Worm (Caenorhabditis elegans) whole organism, L2 larva: ENCODE measurements around the gene eral-1.

ENCODE experiments used
- blmp-1 ChIP-seq: sonication (generic microtip); optimal IDR thresholded peaks from 2 replicates; lab custom pipeline; 2017; ENCODE audit warnings: missing genetic modification characterization, mild to moderate bottlenecking, missing compliant biosample characterization, antibody characterized with exemption, moderate library complexity; ENCODE audit not compliant: insufficient read depth
- crh-2 ChIP-seq: sonication (generic microtip); optimal IDR thresholded peaks from 2 replicates; lab custom pipeline; 2017; ENCODE audit warnings: missing biosample characterization, missing genetic modification characterization
- egl-27 ChIP-seq: sonication (generic microtip); optimal IDR thresholded peaks from 3 replicates; lab custom pipeline; 2017; ENCODE audit warnings: missing biosample characterization, missing genetic modification reagents, missing genetic modification characterization
- unc-55 ChIP-seq: fragments of 150-350 bp; sonication (generic microtip); optimal IDR thresholded peaks from 3 replicates; lab custom pipeline; 2014; ENCODE audit warnings: missing biosample characterization, missing genetic modification reagents, missing genetic modification characterization
- unc-62 ChIP-seq: fragments of 150-350 bp; optimal IDR thresholded peaks from 2 replicates; lab custom pipeline; 2014; ENCODE audit warnings: missing biosample characterization, missing genetic modification reagents, missing genetic modification characterization
- ztf-11 ChIP-seq: sonication (generic microtip); optimal IDR thresholded peaks from 2 replicates; lab custom pipeline; 2017; ENCODE audit warnings: missing biosample characterization, missing genetic modification characterization

ce11 chrII:9619995-9620535 is 30.5 kb upstream of the eral-1 start:
- TF ChIP-seq ztf-11 (no peak), egl-27 (no peak), blmp-1 (tag; lab: Kevin White, UChicago) (no peak), unc-62 (no peak), crh-2 (tag; lab: Kevin White, UChicago) (no peak), unc-55 (GFP tag; lab: Kevin White, UChicago) (no peak)
